Fruit fly (Drosophila melanogaster): Measurements from ENCODE around the gene CG33263.

CG33263 gene

dm6 chr3L:13400872-13401418 lies 23.0 kb downstream of the CG33263 start, which contains the start of gene sens:
Gene sens, minus strand, starts transcription at chr3L:13401125.
- TF ChIP-seq psq (optimal IDR thresholded peaks at IDR 0.05) (no peak), EcR (GFP tag; optimal IDR thresholded peaks at IDR 0.05) (no peak), usp (GFP tag; optimal IDR thresholded peaks at IDR 0.05) (no peak), pan (optimal IDR thresholded peaks at IDR 0.05) (no peak), CG8478 (optimal IDR thresholded peaks at IDR 0.05) (no peak), Dll (optimal IDR thresholded peaks at IDR 0.05) (no peak)

- TF ChIP-seq Dll (optimal IDR thresholded peaks at IDR 0.05) (no peak), pan (optimal IDR thresholded peaks at IDR 0.05) (no peak), psq (optimal IDR thresholded peaks at IDR 0.05) (no peak), usp (GFP tag; optimal IDR thresholded peaks at IDR 0.05) (no peak), EcR (GFP tag; optimal IDR thresholded peaks at IDR 0.05) (no peak), CG8478 (optimal IDR thresholded peaks at IDR 0.05) (no peak)
These were observed 26.3 kb downstream of the CG33263 start for dm6 chr3L:13397656-13398055.

dm6 chr3L:13393538-13393937 lies 30.4 kb downstream of the CG33263 start:
- TF ChIP-seq EcR (GFP tag; optimal IDR thresholded peaks at IDR 0.05): no peak
- no peak for TF ChIP-seq CG8478 (optimal IDR thresholded peaks at IDR 0.05)
- TF ChIP-seq pan (optimal IDR thresholded peaks at IDR 0.05): no peak
- TF ChIP-seq psq (optimal IDR thresholded peaks at IDR 0.05): no peak
- no peak for TF ChIP-seq Dll (optimal IDR thresholded peaks at IDR 0.05)
- TF ChIP-seq usp (GFP tag; optimal IDR thresholded peaks at IDR 0.05): no peak

dm6 chr3L:13389834-13390233 lies 34.1 kb downstream of the CG33263 start, which contains the start of gene Poc1:
Gene Poc1, minus strand, starts transcription at chr3L:13390006.
- TF ChIP-seq usp (GFP tag; optimal IDR thresholded peaks at IDR 0.05) (no peak), EcR (GFP tag; optimal IDR thresholded peaks at IDR 0.05) (no peak), pan (optimal IDR thresholded peaks at IDR 0.05) (no peak), CG8478 (optimal IDR thresholded peaks at IDR 0.05) (no peak), Dll (optimal IDR thresholded peaks at IDR 0.05) (no peak), psq (optimal IDR thresholded peaks at IDR 0.05) (no peak)

dm6 chr3L:13387608-13388007 lies 36.4 kb downstream of the CG33263 start, which contains the start of gene CG10171:
Gene CG10171, minus strand, starts transcription at chr3L:13387907.
- no peak for TF ChIP-seq psq (optimal IDR thresholded peaks at IDR 0.05)
- no peak for TF ChIP-seq pan (optimal IDR thresholded peaks at IDR 0.05)
- TF ChIP-seq usp (GFP tag; optimal IDR thresholded peaks at IDR 0.05): no peak
- TF ChIP-seq CG8478 (optimal IDR thresholded peaks at IDR 0.05): no peak
- TF ChIP-seq EcR (GFP tag; optimal IDR thresholded peaks at IDR 0.05): no peak

dm6 chr3L:13384489-13384888 lies 39.5 kb downstream of the CG33263 start, which contains the start of gene CG14110:
Gene CG14110, plus strand, starts transcription at chr3L:13384789.
- TF ChIP-seq usp (GFP tag; optimal IDR thresholded peaks at IDR 0.05) (no peak), psq (optimal IDR thresholded peaks at IDR 0.05) (no peak), pan (optimal IDR thresholded peaks at IDR 0.05) (no peak), CG8478 (optimal IDR thresholded peaks at IDR 0.05) (no peak)

dm6 chr3L:13382061-13382815 lies 41.7 kb downstream of the CG33263 start, which contains the start of gene ImpL1:
Gene ImpL1, plus strand, starts transcription at chr3L:13382765.
- TF ChIP-seq pan (optimal IDR thresholded peaks at IDR 0.05) (no peak), psq (optimal IDR thresholded peaks at IDR 0.05) (no peak), Dll (optimal IDR thresholded peaks at IDR 0.05) (no peak), EcR (GFP tag; optimal IDR thresholded peaks at IDR 0.05) (no peak), CG8478 (optimal IDR thresholded peaks at IDR 0.05) (no peak), usp (GFP tag; optimal IDR thresholded peaks at IDR 0.05) (no peak)

dm6 chr3L:13381160-13381559 lies 42.8 kb downstream of the CG33263 start, which contains the start of gene CG14107:
Gene CG14107, minus strand, starts transcription at chr3L:13381346.
- TF ChIP-seq usp (GFP tag; optimal IDR thresholded peaks at IDR 0.05): no peak
- TF ChIP-seq EcR (GFP tag; optimal IDR thresholded peaks at IDR 0.05): no peak
- TF ChIP-seq pan (optimal IDR thresholded peaks at IDR 0.05): no peak
- TF ChIP-seq CG8478 (optimal IDR thresholded peaks at IDR 0.05): no peak
- no peak for TF ChIP-seq Dll (optimal IDR thresholded peaks at IDR 0.05)

- TF ChIP-seq Dll (optimal IDR thresholded peaks at IDR 0.05) (no peak), EcR (GFP tag; optimal IDR thresholded peaks at IDR 0.05) (no peak), psq (optimal IDR thresholded peaks at IDR 0.05) (no peak), CG8478 (optimal IDR thresholded peaks at IDR 0.05) (no peak), usp (GFP tag; optimal IDR thresholded peaks at IDR 0.05) (no peak), pan (optimal IDR thresholded peaks at IDR 0.05) (no peak)
These were observed 45.8 kb downstream of the CG33263 start, which contains the start of gene SNCF for dm6 chr3L:13378202-13378601. Gene SNCF, plus strand, starts transcription at chr3L:13378583.

dm6 chr3L:13377657-13378056 lies 46.3 kb downstream of the CG33263 start, which contains the start of gene CG14111:
Gene CG14111, plus strand, starts transcription at chr3L:13377957.
- TF ChIP-seq pan (optimal IDR thresholded peaks at IDR 0.05): no peak
- no peak for TF ChIP-seq psq (optimal IDR thresholded peaks at IDR 0.05)
- TF ChIP-seq EcR (GFP tag; optimal IDR thresholded peaks at IDR 0.05): no peak
- no peak for TF ChIP-seq usp (GFP tag; optimal IDR thresholded peaks at IDR 0.05)
- no peak for TF ChIP-seq CG8478 (optimal IDR thresholded peaks at IDR 0.05)
- no peak for TF ChIP-seq Dll (optimal IDR thresholded peaks at IDR 0.05)
